Worm (Caenorhabditis elegans) whole organism, mixed stage, embryonic: ENCODE data around the gene F35D2.3.

Source experiments
- M03D4.4 ChIP-seq: sonication (generic microtip); optimal IDR thresholded peaks from 2 replicates; lab custom pipeline; 2017; ENCODE audit warnings: mild to moderate bottlenecking, missing genetic modification characterization, missing compliant biosample characterization
- blmp-1 ChIP-seq: fragments of 150-350 bp; optimal IDR thresholded peaks from 2 replicates; lab custom pipeline; 2014; ENCODE audit warnings: missing biosample characterization, missing genetic modification characterization
- ceh-39 ChIP-seq: fragments of 150-350 bp; optimal IDR thresholded peaks from 2 replicates; lab custom pipeline; 2014; ENCODE audit warnings: missing biosample characterization, missing genetic modification characterization
- ceh-83 ChIP-seq: fragments of 200-800 bp; sonication (Bioruptor generic); optimal IDR thresholded peaks from 2 replicates; lab custom pipeline; 2018; ENCODE audit warnings: mild to moderate bottlenecking, missing genetic modification characterization, missing compliant biosample characterization
- ces-1 ChIP-seq: fragments of 150-350 bp; optimal IDR thresholded peaks from 2 replicates; lab custom pipeline; 2014; ENCODE audit warnings: missing biosample characterization, missing genetic modification reagents, missing genetic modification characterization
- cnd-1 ChIP-seq: fragments of 200-800 bp; sonication (Bioruptor generic); optimal IDR thresholded peaks from 2 replicates; lab custom pipeline; 2018; ENCODE audit warnings: mild to moderate bottlenecking, missing genetic modification characterization, missing compliant biosample characterization
- drap-1 ChIP-seq: fragments of 200-800 bp; sonication (Bioruptor generic); optimal IDR thresholded peaks from 3 replicates; lab custom pipeline; 2018; ENCODE audit warnings: mild to moderate bottlenecking, missing genetic modification characterization, missing compliant biosample characterization
- elt-1 ChIP-seq: sonication (generic microtip); optimal IDR thresholded peaks from 2 replicates; lab custom pipeline; 2017; ENCODE audit warnings: missing genetic modification characterization, mild to moderate bottlenecking, missing compliant biosample characterization, antibody characterized with exemption, moderate library complexity, borderline replicate concordance; ENCODE audit not compliant: insufficient read depth
- elt-3 ChIP-seq: fragments of 150-350 bp; optimal IDR thresholded peaks from 2 replicates; lab custom pipeline; 2014; ENCODE audit warnings: missing biosample characterization, missing genetic modification characterization
- flh-1 ChIP-seq: fragments of 200-800 bp; sonication (Bioruptor generic); optimal IDR thresholded peaks from 2 replicates; lab custom pipeline; 2018; ENCODE audit warnings: mild to moderate bottlenecking, missing genetic modification characterization, moderate library complexity, missing compliant biosample characterization
- ham-2 ChIP-seq: fragments of 200-800 bp; sonication (Bioruptor generic); optimal IDR thresholded peaks from 2 replicates; lab custom pipeline; 2018; ENCODE audit warnings: mild to moderate bottlenecking, missing genetic modification characterization, missing compliant biosample characterization
- hlh-1 ChIP-seq: fragments of 150-350 bp; optimal IDR thresholded peaks from 2 replicates; lab custom pipeline; 2014; ENCODE audit warnings: missing biosample characterization, missing genetic modification reagents, missing genetic modification characterization
- lin-13 ChIP-seq: fragments of 150-350 bp; optimal IDR thresholded peaks from 2 replicates; lab custom pipeline; 2014; ENCODE audit warnings: missing biosample characterization, missing genetic modification characterization
- lin-32 ChIP-seq: fragments of 200-800 bp; sonication (Bioruptor generic); optimal IDR thresholded peaks from 2 replicates; lab custom pipeline; 2018; ENCODE audit warnings: mild to moderate bottlenecking, missing genetic modification characterization, missing compliant biosample characterization
- lsy-2 ChIP-seq: fragments of 150-350 bp; optimal IDR thresholded peaks from 2 replicates; lab custom pipeline; 2014; ENCODE audit warnings: missing biosample characterization, missing genetic modification characterization
- mab-5 ChIP-seq: fragments of 150-350 bp; optimal IDR thresholded peaks from 2 replicates; lab custom pipeline; 2014; ENCODE audit warnings: missing biosample characterization, missing genetic modification characterization
- mep-1 ChIP-seq: fragments of 150-350 bp; optimal IDR thresholded peaks from 2 replicates; lab custom pipeline; 2017; ENCODE audit warnings: missing biosample characterization, missing genetic modification reagents, missing genetic modification characterization, inconsistent platforms
- mls-2 ChIP-seq: sonication (generic microtip); optimal IDR thresholded peaks from 2 replicates; lab custom pipeline; 2016; ENCODE audit warnings: mild to moderate bottlenecking, missing genetic modification characterization, moderate library complexity, missing compliant biosample characterization
- nhr-12 ChIP-seq: fragments of 150-350 bp; optimal IDR thresholded peaks from 2 replicates; lab custom pipeline; 2014; ENCODE audit warnings: missing biosample characterization, missing genetic modification characterization
- nhr-2 ChIP-seq: fragments of 150-350 bp; optimal IDR thresholded peaks from 2 replicates; lab custom pipeline; 2014; ENCODE audit warnings: missing biosample characterization, missing genetic modification characterization
- nhr-237 ChIP-seq: fragments of 150-350 bp; optimal IDR thresholded peaks from 2 replicates; lab custom pipeline; 2014; ENCODE audit warnings: missing biosample characterization, missing genetic modification characterization
- nhr-28 ChIP-seq: fragments of 150-350 bp; optimal IDR thresholded peaks from 2 replicates; lab custom pipeline; 2014; ENCODE audit warnings: missing biosample characterization, missing genetic modification characterization
- nhr-76 ChIP-seq: sonication (generic microtip); optimal IDR thresholded peaks from 2 replicates; lab custom pipeline; 2017; ENCODE audit warnings: missing biosample characterization, missing genetic modification characterization
- sem-2 ChIP-seq: fragments of 200-800 bp; sonication (Bioruptor generic); optimal IDR thresholded peaks from 2 replicates; lab custom pipeline; 2018; ENCODE audit warnings: mild to moderate bottlenecking, missing genetic modification characterization, missing compliant biosample characterization
- snpc-4 ChIP-seq: fragments of 150-350 bp; optimal IDR thresholded peaks from 2 replicates; lab custom pipeline; 2014; ENCODE audit warnings: missing biosample characterization, missing genetic modification characterization
- sptf-1 ChIP-seq: sonication (generic microtip); optimal IDR thresholded peaks from 2 replicates; lab custom pipeline; 2017; ENCODE audit warnings: mild to moderate bottlenecking, missing genetic modification characterization, moderate library complexity, missing compliant biosample characterization
- tbx-8 ChIP-seq: fragments of 200-800 bp; sonication (Bioruptor generic); optimal IDR thresholded peaks from 2 replicates; lab custom pipeline; 2018; ENCODE audit warnings: mild to moderate bottlenecking, missing genetic modification characterization, moderate library complexity, missing compliant biosample characterization
- unc-120 ChIP-seq: sonication (generic microtip); optimal IDR thresholded peaks from 2 replicates; lab custom pipeline; 2017; ENCODE audit warnings: missing genetic modification characterization, missing compliant biosample characterization; ENCODE audit not compliant: poor library complexity, severe bottlenecking
- unc-39 ChIP-seq: fragments of 150-350 bp; optimal IDR thresholded peaks from 2 replicates; lab custom pipeline; 2014; ENCODE audit warnings: missing biosample characterization, missing genetic modification characterization
- unc-62 ChIP-seq: fragments of 150-350 bp; optimal IDR thresholded peaks from 2 replicates; lab custom pipeline; 2014; ENCODE audit warnings: missing biosample characterization, missing genetic modification reagents, missing genetic modification characterization
- zip-8 ChIP-seq: fragments of 150-350 bp; optimal IDR thresholded peaks from 2 replicates; lab custom pipeline; 2014; ENCODE audit warnings: missing biosample characterization, missing genetic modification characterization
- ztf-11 ChIP-seq: fragments of 150-350 bp; optimal IDR thresholded peaks from 2 replicates; lab custom pipeline; 2014; ENCODE audit warnings: missing biosample characterization, missing genetic modification characterization

F35D2.3 gene

ce11 chrII:7594262-7594661 lies 23.9 kb downstream of the F35D2.3 start:
- no peak for TF ChIP-seq sptf-1
- no peak for TF ChIP-seq nhr-12 (tag; lab: Kevin White, UChicago)
- TF ChIP-seq ces-1 (GFP tag; lab: Kevin White, UChicago): peak; percentile 84

DNA sequence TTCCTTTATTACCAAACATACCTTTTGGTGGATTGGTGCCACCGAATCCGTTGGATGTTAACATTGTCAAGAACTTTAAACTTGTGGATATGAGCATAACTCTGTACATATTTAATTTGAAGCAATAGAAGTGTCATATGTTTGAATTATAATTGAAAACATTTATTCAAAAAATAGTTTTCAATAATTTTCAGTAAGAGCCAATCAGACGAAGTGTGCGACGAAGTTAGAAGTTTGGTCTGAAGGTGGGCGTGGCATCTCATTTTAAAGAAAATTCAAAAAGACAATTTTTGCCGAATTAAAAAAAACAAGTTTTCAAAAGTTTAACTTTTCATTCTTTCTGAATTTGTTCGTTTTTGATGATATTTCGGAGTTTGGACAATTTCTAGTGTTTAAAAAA lies 24.4 kb downstream of the F35D2.3 start, which contains the start of gene syd-1:
Gene syd-1 (minus strand): TSS at position 101 of the 400 bp plus-strand sequence.
- TF ChIP-seq drap-1 (no peak), elt-1 (tag; lab: Kevin White, UChicago) (no peak), nhr-76 (tag; lab: Kevin White, UChicago) (no peak), flh-1 (GFP tag; lab: Kevin White, UChicago) (no peak)

- TF ChIP-seq sptf-1: no peak
- TF ChIP-seq blmp-1 (tag; lab: Kevin White, UChicago): no peak
- no peak for TF ChIP-seq ceh-83 (GFP tag; lab: Kevin White, UChicago)
- no peak for TF ChIP-seq ceh-39 (tag; lab: Kevin White, UChicago)
- TF ChIP-seq lin-32: no peak
Observed at ce11 chrII:7598702-7599314, 28.4 kb downstream of the F35D2.3 start, which contains the start of gene pgam-5. TSS of gene pgam-5 (minus strand) at chrII:7598752.

ce11 chrII:7599357-7599756 lies 29.0 kb downstream of the F35D2.3 start, which contains the start of gene npp-21:
TSS of gene npp-21 (plus strand) at chrII:7599657.
- no peak for TF ChIP-seq lin-32
- TF ChIP-seq ztf-11: no peak
- TF ChIP-seq mls-2 (tag; lab: Kevin White, UChicago): no peak
- no peak for TF ChIP-seq unc-62 (GFP tag; lab: Kevin White, UChicago)
- TF ChIP-seq unc-120 (tag; lab: Kevin White, UChicago): no peak
- no peak for TF ChIP-seq tbx-8
- TF ChIP-seq mab-5 (tag; lab: Kevin White, UChicago): no peak
- TF ChIP-seq nhr-237 (tag; lab: Kevin White, UChicago): no peak
- TF ChIP-seq nhr-28 (tag; lab: Kevin White, UChicago): no peak
- no peak for TF ChIP-seq elt-3 (tag; lab: Kevin White, UChicago)
- TF ChIP-seq ham-2 (GFP tag; lab: Kevin White, UChicago): no peak
- TF ChIP-seq lin-13 (tag; lab: Kevin White, UChicago): no peak
- no peak for TF ChIP-seq M03D4.4 (tag; lab: Kevin White, UChicago)
- no peak for TF ChIP-seq flh-1 (GFP tag; lab: Kevin White, UChicago)
- TF ChIP-seq drap-1: no peak
- no peak for TF ChIP-seq mep-1 (tag; lab: Kevin White, UChicago)
- TF ChIP-seq, all 35 proteins: peak for 0

DNA sequence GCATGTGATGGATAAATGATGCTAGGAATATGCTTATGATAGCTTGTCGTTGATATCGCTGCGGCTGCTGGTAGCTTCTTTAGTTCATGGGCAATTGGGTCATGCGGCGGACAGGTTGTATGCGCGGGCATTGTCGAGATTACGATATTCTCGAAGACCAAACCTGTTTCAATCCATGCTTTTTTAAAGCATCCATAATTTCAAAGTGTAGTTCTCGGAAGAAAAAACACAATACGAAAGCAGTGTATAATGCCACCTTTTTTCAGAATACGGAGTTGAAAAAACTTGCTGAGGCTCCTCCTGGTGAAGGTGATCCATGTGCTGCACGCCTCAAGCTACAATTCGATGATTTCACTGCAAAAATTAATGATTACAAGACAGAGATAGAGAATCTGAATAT lies 34.9 kb downstream of the F35D2.3 start, which contains the start of gene osm-8:
Gene osm-8 (minus strand): TSS at position 101 of the 400 bp plus-strand sequence.
- TF ChIP-seq ceh-39 (tag; lab: Kevin White, UChicago) (no peak), ceh-83 (GFP tag; lab: Kevin White, UChicago) (no peak), elt-1 (tag; lab: Kevin White, UChicago) (no peak), unc-39 (no peak), elt-3 (tag; lab: Kevin White, UChicago) (no peak), ztf-11 (no peak), hlh-1 (tag; lab: Kevin White, UChicago) (no peak), cnd-1 (tag; lab: Kevin White, UChicago) (no peak), nhr-2 (tag; lab: Kevin White, UChicago) (no peak), sem-2 (GFP tag; lab: Kevin White, UChicago) (no peak), unc-120 (tag; lab: Kevin White, UChicago) (no peak), M03D4.4 (tag; lab: Kevin White, UChicago) (no peak), sptf-1 (no peak), nhr-12 (tag; lab: Kevin White, UChicago) (no peak), drap-1 (no peak), ces-1 (GFP tag; lab: Kevin White, UChicago) (no peak), lsy-2 (tag; lab: Kevin White, UChicago) (no peak), snpc-4 (no peak), mab-5 (tag; lab: Kevin White, UChicago) (no peak), zip-8 (tag; lab: Kevin White, UChicago) (no peak)
